Worm (Caenorhabditis elegans) whole organism, early embryonic: Measurements from ENCODE around the gene cls-1.

ENCODE experiments used
- ama-1 ChIP-seq: fragments of 150-350 bp; optimal IDR thresholded peaks from 2 replicates; lab custom pipeline; 2014
- ets-7 ChIP-seq: sonication (generic microtip); optimal IDR thresholded peaks from 2 replicates; lab custom pipeline; 2016; ENCODE audit warnings: missing genotype, missing genetic modification characterization, missing compliant biosample characterization
- flt-1 ChIP-seq: fragments of 200-800 bp; sonication (Bioruptor generic); IDR thresholded peaks from 2 replicates; pipeline ENCODE4 v1.3.6; 2022; ENCODE audit warnings: missing genetic modification characterization, missing compliant biosample characterization
- hmbx-1 ChIP-seq: sonication (generic microtip); optimal IDR thresholded peaks from 2 replicates; lab custom pipeline; 2016; ENCODE audit warnings: mild to moderate bottlenecking, missing genetic modification characterization, missing compliant biosample characterization
- tbx-37 ChIP-seq: fragments of 200-800 bp; sonication (Bioruptor generic); conservative IDR thresholded peaks from 2 replicates; pipeline ENCODE4 v1.3.6; 2022; ENCODE audit warnings: missing genetic modification reagents, missing genetic modification characterization, missing compliant biosample characterization

- TF ChIP-seq tbx-37 (GFP tag; lab: Robert Waterston, UW) (no peak), flt-1 (GFP tag; lab: Robert Waterston, UW) (no peak), hmbx-1 (tag; lab: Kevin White, UChicago) (no peak), ets-7 (tag; lab: Kevin White, UChicago) (no peak), ama-1 (lab: Kevin White, UChicago) (no peak)
Measured at ce11 chrIII:7465347-7465746, 42.6 kb upstream of the cls-1 start, which contains the start of gene fum-1.
